Fruit fly (Drosophila melanogaster) whole organism, embryonic: ENCODE data around the gene IntS10.

Experiments
- CG10366 ChIP-seq: fragments of 200-800 bp; sonication (Bioruptor generic); IDR thresholded peaks from 2 replicates; pipeline ENCODE4 v1.3.6; 2022; ENCODE audit warnings: missing biosample characterization, missing genetic modification characterization
- CG11696 ChIP-seq: fragments of 200-800 bp; sonication (Bioruptor generic); IDR thresholded peaks from 2 replicates; pipeline ENCODE4 v1.3.6; 2022; ENCODE audit warnings: missing biosample characterization, missing genetic modification characterization
- CG12299 ChIP-seq: fragments of 200-800 bp; sonication (Bioruptor generic); optimal IDR thresholded peaks from 2 replicates; lab custom pipeline; 2018; ENCODE audit warnings: missing biosample characterization, mild to moderate bottlenecking, missing genetic modification characterization
- CG2199 ChIP-seq: fragments of 200-800 bp; sonication (Bioruptor generic); IDR thresholded peaks from 3 replicates; pipeline ENCODE4 v1.3.6; 2022; ENCODE audit warnings: missing biosample characterization, missing genetic modification characterization
- CG30403 ChIP-seq: fragments of 200-800 bp; sonication (Bioruptor generic); optimal IDR thresholded peaks from 3 replicates; lab custom pipeline; 2016; ENCODE audit warnings: missing biosample characterization, missing genetic modification characterization
- CG32532 ChIP-seq: fragments of 200-800 bp; sonication (Bioruptor generic); IDR thresholded peaks from 2 replicates; pipeline ENCODE4 v1.3.6; 2022; ENCODE audit warnings: missing biosample characterization, missing genetic modification characterization
- CG4707 ChIP-seq: fragments of 200-800 bp; sonication (Bioruptor generic); optimal IDR thresholded peaks from 2 replicates; lab custom pipeline; 2018; ENCODE audit warnings: missing biosample characterization, mild to moderate bottlenecking, missing genetic modification characterization, moderate library complexity
- Fer3 ChIP-seq: fragments of 200-800 bp; sonication (Bioruptor generic); optimal IDR thresholded peaks from 2 replicates; lab custom pipeline; 2018; ENCODE audit warnings: missing biosample characterization, mild to moderate bottlenecking, missing genetic modification characterization, moderate library complexity
- Rfx ChIP-seq: fragments of 200-800 bp; sonication (Bioruptor generic); IDR thresholded peaks from 2 replicates; pipeline ENCODE4 v1.3.6; 2022; ENCODE audit warnings: missing biosample characterization, missing genetic modification characterization
- Usf ChIP-seq: fragments of 200-800 bp; sonication (Bioruptor generic); optimal IDR thresholded peaks from 2 replicates; lab custom pipeline; 2017; ENCODE audit warnings: missing genotype, missing biosample characterization, missing genetic modification characterization
- disco-r ChIP-seq: fragments of 200-800 bp; sonication (Bioruptor generic); optimal IDR thresholded peaks from 2 replicates; lab custom pipeline; 2016; ENCODE audit warnings: missing biosample characterization, missing genetic modification characterization
- eyg ChIP-seq: fragments of 200-800 bp; sonication (Bioruptor generic); optimal IDR thresholded peaks from 3 replicates; lab custom pipeline; 2016; ENCODE audit warnings: missing biosample characterization, missing genetic modification characterization
- ken ChIP-seq: fragments of 200-800 bp; sonication (Bioruptor generic); IDR thresholded peaks from 3 replicates; pipeline ENCODE4 v1.3.6; 2022; ENCODE audit warnings: missing biosample characterization, missing genetic modification characterization
- mirr ChIP-seq: fragments of 200-800 bp; sonication (Bioruptor generic); optimal IDR thresholded peaks from 3 replicates; lab custom pipeline; 2018; ENCODE audit warnings: missing biosample characterization, mild to moderate bottlenecking, missing genetic modification characterization

dm6 chr3L:3766704-3767103, 39.8 kb upstream of the IntS10 start:
- TF ChIP-seq eyg, result no peak
- no peak for TF ChIP-seq ken
- TF ChIP-seq Rfx, result no peak
- no peak for TF ChIP-seq CG11696
- TF ChIP-seq CG12299, result no peak
- TF ChIP-seq CG30403 (GFP tag; lab: Kevin White, UChicago), result no peak
- TF ChIP-seq CG32532 (GFP tag; lab: Robert Waterston, UW), result no peak
- TF ChIP-seq Fer3, result no peak
- TF ChIP-seq CG10366 (GFP tag; lab: Robert Waterston, UW), result no peak
- TF ChIP-seq Usf, result no peak
- TF ChIP-seq CG2199 (GFP tag; lab: Robert Waterston, UW), result 0 out of 3 replicates have a peak, but pooled peaks have one; percentile 64
- no peak for TF ChIP-seq disco-r (GFP tag; lab: Kevin White, UChicago)
- TF ChIP-seq CG4707 (GFP tag; lab: Kevin White, UChicago), result no peak
- TF ChIP-seq mirr, result no peak
